Worm (Caenorhabditis elegans) whole organism, L4 larva: ENCODE measurements around the gene F14E5.8.
A peak's percentile ranks its signal among the peaks of the same experiment; 100 is the strongest.

Experiments used
- D1046.2 ChIP-seq: fragments of 200-800 bp; sonication (Bioruptor generic); IDR thresholded peaks from 2 replicates; pipeline ENCODE4 v1.3.6; 2022; ENCODE audit warnings: missing genetic modification characterization, missing compliant biosample characterization
- F37D6.2 ChIP-seq: sonication (generic microtip); optimal IDR thresholded peaks from 2 replicates; lab custom pipeline; 2016; ENCODE audit warnings: mild to moderate bottlenecking, missing genetic modification characterization, missing compliant biosample characterization
- F44E2.7 ChIP-seq: fragments of 200-800 bp; sonication (Bioruptor generic); IDR thresholded peaks from 2 replicates; pipeline ENCODE4 v2.1.2; 2022; ENCODE audit warnings: missing genetic modification characterization, missing compliant biosample characterization
- F49E8.2 ChIP-seq: sonication (generic microtip); optimal IDR thresholded peaks from 2 replicates; lab custom pipeline; 2016; ENCODE audit warnings: missing compliant biosample characterization, mild to moderate bottlenecking, missing genetic modification characterization, borderline replicate concordance
- R02D3.7 ChIP-seq: fragments of 150-350 bp; sonication (generic microtip); optimal IDR thresholded peaks from 3 replicates; lab custom pipeline; 2014; ENCODE audit warnings: missing biosample characterization, missing genetic modification characterization
- Y105C5A.15 ChIP-seq: fragments of 200-800 bp; sonication (Bioruptor generic); IDR thresholded peaks from 2 replicates; pipeline ENCODE4 v1.3.6; 2022; ENCODE audit warnings: missing genetic modification characterization, missing compliant biosample characterization
- Y5F2A.4 ChIP-seq: fragments of 200-800 bp; sonication (Bioruptor generic); optimal IDR thresholded peaks from 2 replicates; lab custom pipeline; 2018; ENCODE audit warnings: mild to moderate bottlenecking, missing genetic modification characterization, missing compliant biosample characterization
- ama-1 ChIP-seq: fragments of 150-350 bp; optimal IDR thresholded peaks from 2 replicates; lab custom pipeline; 2014; ENCODE audit warnings: inconsistent platforms, mixed read lengths
- ceh-44 ChIP-seq: fragments of 200-800 bp; sonication (Bioruptor generic); IDR thresholded peaks from 2 replicates; pipeline ENCODE4 v1.3.6; 2022; ENCODE audit warnings: missing genetic modification reagents, missing genetic modification characterization, missing compliant biosample characterization
- daf-12 ChIP-seq: fragments of 150-350 bp; optimal IDR thresholded peaks from 2 replicates; lab custom pipeline; 2014; ENCODE audit warnings: missing biosample characterization, missing genetic modification reagents, missing genetic modification characterization
- daf-16 ChIP-seq, 3 experiments: sonication (generic microtip); optimal IDR thresholded peaks; 2 replicates each; lab custom pipeline; 2016 to 2017; ENCODE audit warnings: missing genetic modification characterization in 3 of 3, missing genetic modification reagents in 3 of 3, mild to moderate bottlenecking in 2 of 3, missing compliant biosample characterization in 2 of 3, missing biosample characterization in 1 of 3, moderate library complexity in 1 of 3
- daf-8 ChIP-seq: fragments of 200-800 bp; sonication (Bioruptor generic); IDR thresholded peaks from 2 replicates; pipeline ENCODE4 v1.3.6; 2022; ENCODE audit warnings: missing genetic modification characterization, missing compliant biosample characterization
- dmd-6 ChIP-seq: fragments of 200-800 bp; sonication (Bioruptor generic); IDR thresholded peaks from 2 replicates; pipeline ENCODE4 v1.3.6; 2022; ENCODE audit warnings: missing genetic modification reagents, missing genetic modification characterization, missing compliant biosample characterization
- dmd-9 ChIP-seq: fragments of 200-800 bp; sonication (Bioruptor generic); IDR thresholded peaks from 2 replicates; pipeline ENCODE4 v1.3.6; 2022; ENCODE audit warnings: missing genetic modification reagents, missing genetic modification characterization, missing compliant biosample characterization
- dpl-1 ChIP-seq: fragments of 150-350 bp; optimal IDR thresholded peaks from 2 replicates; lab custom pipeline; 2014; ENCODE audit warnings: missing biosample characterization, missing genetic modification reagents, missing genetic modification characterization
- dve-1 ChIP-seq: sonication (generic microtip); optimal IDR thresholded peaks from 2 replicates; lab custom pipeline; 2017; ENCODE audit warnings: antibody characterized with exemption, mild to moderate bottlenecking, missing genetic modification characterization, missing compliant biosample characterization; ENCODE audit not compliant: insufficient read depth
- fkh-10 ChIP-seq: fragments of 150-350 bp; optimal IDR thresholded peaks from 2 replicates; lab custom pipeline; 2014; ENCODE audit warnings: missing biosample characterization, missing genetic modification reagents, missing genetic modification characterization
- hlh-11 ChIP-seq: fragments of 200-800 bp; sonication (Bioruptor generic); optimal IDR thresholded peaks from 2 replicates; lab custom pipeline; 2018; ENCODE audit warnings: mild to moderate bottlenecking, missing genetic modification characterization, missing compliant biosample characterization
- jun-1 ChIP-seq: fragments of 150-350 bp; optimal IDR thresholded peaks from 2 replicates; lab custom pipeline; 2014; ENCODE audit warnings: missing biosample characterization, missing genetic modification reagents, missing genetic modification characterization
- lin-15B ChIP-seq: fragments of 150-350 bp; sonication (generic microtip); optimal IDR thresholded peaks from 3 replicates; lab custom pipeline; 2014; ENCODE audit warnings: missing biosample characterization, missing genetic modification characterization
- lin-29 ChIP-seq: fragments of 200-800 bp; sonication (Bioruptor generic); IDR thresholded peaks from 2 replicates; pipeline ENCODE4 v1.3.6; 2022; ENCODE audit warnings: missing genetic modification reagents, missing genetic modification characterization, missing compliant biosample characterization
- lin-38 ChIP-seq: fragments of 200-800 bp; sonication (Bioruptor generic); IDR thresholded peaks from 2 replicates; pipeline ENCODE4 v1.3.6; 2022; ENCODE audit warnings: missing genetic modification reagents, missing genetic modification characterization, missing compliant biosample characterization
- lsy-2 ChIP-seq, 2 experiments: fragments of 150-350 bp in 1 of 2; sonication (generic microtip) in 1 of 2; optimal IDR thresholded peaks; 2 replicates each; lab custom pipeline; 2014 to 2017; ENCODE audit warnings: missing biosample characterization in 2 of 2, missing genetic modification characterization in 2 of 2
- madf-5 ChIP-seq, 2 experiments: fragments of 200-800 bp; sonication (Bioruptor generic); IDR thresholded peaks; 2 replicates each; pipeline ENCODE4 v1.3.6; 2022; ENCODE audit warnings: missing compliant biosample characterization in 2 of 2, missing genetic modification characterization in 2 of 2
- mdl-1 ChIP-seq, 2 experiments: fragments of 150-350 bp in 1 of 2; sonication (generic microtip) in 1 of 2; optimal IDR thresholded peaks; 2 replicates each; lab custom pipeline; 2014 to 2017; ENCODE audit warnings: missing biosample characterization in 2 of 2, missing genetic modification characterization in 2 of 2
- mxl-2 ChIP-seq: fragments of 200-800 bp; sonication (Bioruptor generic); conservative IDR thresholded peaks from 2 replicates; pipeline ENCODE4 v1.3.6; 2022; ENCODE audit warnings: missing genetic modification reagents, missing genetic modification characterization, missing compliant biosample characterization
- mxl-3 ChIP-seq: fragments of 200-800 bp; sonication (Bioruptor generic); optimal IDR thresholded peaks from 2 replicates; lab custom pipeline; 2018; ENCODE audit warnings: mild to moderate bottlenecking, missing genetic modification characterization, missing compliant biosample characterization
- nhr-102 ChIP-seq: sonication (generic microtip); optimal IDR thresholded peaks from 2 replicates; lab custom pipeline; 2016; ENCODE audit warnings: mild to moderate bottlenecking, missing genetic modification characterization, moderate library complexity, missing compliant biosample characterization
- nhr-41 ChIP-seq: fragments of 200-800 bp; sonication (Bioruptor generic); IDR thresholded peaks from 2 replicates; pipeline ENCODE4 v1.3.6; 2022; ENCODE audit warnings: missing genetic modification reagents, missing genetic modification characterization, missing compliant biosample characterization
- nhr-42 ChIP-seq: fragments of 200-800 bp; sonication (Bioruptor generic); IDR thresholded peaks from 2 replicates; pipeline ENCODE4 v1.3.6; 2022; ENCODE audit warnings: missing genetic modification characterization, missing compliant biosample characterization
- nhr-48 ChIP-seq: sonication (generic microtip); optimal IDR thresholded peaks from 2 replicates; lab custom pipeline; 2016; ENCODE audit warnings: mild to moderate bottlenecking, missing genetic modification characterization, missing compliant biosample characterization
- nhr-6 ChIP-seq: fragments of 150-350 bp; optimal IDR thresholded peaks from 2 replicates; lab custom pipeline; 2014; ENCODE audit warnings: missing biosample characterization, missing genetic modification characterization
- pqm-1 ChIP-seq: sonication (generic microtip); optimal IDR thresholded peaks from 2 replicates; lab custom pipeline; 2017; ENCODE audit warnings: missing biosample characterization, missing genetic modification characterization
- rbr-2 ChIP-seq: sonication (generic microtip); optimal IDR thresholded peaks from 2 replicates; lab custom pipeline; 2016; ENCODE audit warnings: missing genotype, missing genetic modification characterization, missing compliant biosample characterization
- saeg-2 ChIP-seq: fragments of 200-800 bp; sonication (Bioruptor generic); IDR thresholded peaks from 2 replicates; pipeline ENCODE4 v1.3.6; 2022; ENCODE audit warnings: missing genetic modification reagents, missing genetic modification characterization, missing compliant biosample characterization
- sdz-12 ChIP-seq: fragments of 200-800 bp; sonication (Bioruptor generic); optimal IDR thresholded peaks from 2 replicates; lab custom pipeline; 2018; ENCODE audit warnings: mild to moderate bottlenecking, missing genetic modification characterization, missing compliant biosample characterization
- set-16 ChIP-seq: fragments of 200-800 bp; sonication (Bioruptor generic); IDR thresholded peaks from 2 replicates; pipeline ENCODE4 v1.3.6; 2022; ENCODE audit warnings: missing genetic modification reagents, missing genetic modification characterization, missing compliant biosample characterization
- snpc-1.2 ChIP-seq: fragments of 200-800 bp; sonication (Bioruptor generic); IDR thresholded peaks from 2 replicates; pipeline ENCODE4 v1.3.6; 2022; ENCODE audit warnings: missing genetic modification reagents, missing genetic modification characterization, missing compliant biosample characterization
- spr-3 ChIP-seq: fragments of 200-800 bp; sonication (Bioruptor generic); optimal IDR thresholded peaks from 2 replicates; lab custom pipeline; 2018; ENCODE audit warnings: mild to moderate bottlenecking, missing genetic modification characterization, missing compliant biosample characterization
- tra-1 ChIP-seq: fragments of 200-800 bp; sonication (Bioruptor generic); IDR thresholded peaks from 2 replicates; pipeline ENCODE4 v1.3.6; 2022; ENCODE audit warnings: missing genetic modification reagents, missing genetic modification characterization, missing compliant biosample characterization
- unc-130 ChIP-seq: sonication (generic microtip); optimal IDR thresholded peaks from 2 replicates; lab custom pipeline; 2016; ENCODE audit warnings: missing genetic modification reagents, missing genetic modification characterization, missing compliant biosample characterization
- unc-39 ChIP-seq: sonication (generic microtip); optimal IDR thresholded peaks from 2 replicates; lab custom pipeline; 2017; ENCODE audit warnings: missing biosample characterization, missing genetic modification characterization
- unc-62 ChIP-seq, 3 experiments: fragments of 150-350 bp in 1 of 3; sonication (generic microtip); optimal IDR thresholded peaks in 2 of 3; peaks in 1 of 3; 1 replicate in 1 of 3; 2 replicates in 2 of 3; lab custom pipeline; 2014 to 2017; ENCODE audit warnings: missing biosample characterization in 3 of 3, missing genetic modification characterization in 3 of 3, missing genetic modification reagents in 3 of 3, missing genotype in 1 of 3
- ztf-11 ChIP-seq: fragments of 150-350 bp; optimal IDR thresholded peaks from 2 replicates; lab custom pipeline; 2014; ENCODE audit warnings: missing biosample characterization, missing genetic modification characterization

The F14E5.8 gene

ce11 chrII:8442176-8442575 lies 22.3 kb downstream of the F14E5.8 start (continued):
- no peak for TF ChIP-seq tra-1 (GFP tag; lab: Robert Waterston, UW)
- no peak for TF ChIP-seq mdl-1 (tag; optimal IDR thresholded peaks at IDR 0.05; lab: Kevin White, UChicago)
- peak; percentile 46 for TF ChIP-seq dve-1
- TF ChIP-seq nhr-102 (tag; lab: Kevin White, UChicago): no peak
- TF ChIP-seq dpl-1 (GFP tag; lab: Kevin White, UChicago): peak; percentile 57
- TF ChIP-seq rbr-2: peak; percentile 32
- TF ChIP-seq R02D3.7: no peak
- no peak for TF ChIP-seq nhr-41 (GFP tag; lab: Robert Waterston, UW)
- no peak for TF ChIP-seq nhr-6 (tag; lab: Kevin White, UChicago)
- TF ChIP-seq lsy-2 (tag; optimal IDR thresholded peaks at IDR 0.05; lab: Kevin White, UChicago): peak in 1 of 2 experiments; percentile 91
- no peak for TF ChIP-seq saeg-2 (GFP tag; lab: Robert Waterston, UW)
- no peak for TF ChIP-seq daf-8 (GFP tag; lab: Robert Waterston, UW)
- peak; percentile 9; the same call in 1 of the 2 replicates for TF ChIP-seq dmd-6 (GFP tag; lab: Robert Waterston, UW)
- no peak for TF ChIP-seq ztf-11 (tag; lab: Kevin White, UChicago)
- TF ChIP-seq unc-62 (GFP tag; optimal IDR thresholded peaks at IDR 0.05 in 1 of 2; lab: Kevin White, UChicago): no peak
- no peak for TF ChIP-seq unc-62 (tag; optimal IDR thresholded peaks at IDR 0.05; lab: Kevin White, UChicago)
- no peak for TF ChIP-seq spr-3 (GFP tag; lab: Kevin White, UChicago)
- no peak for TF ChIP-seq F37D6.2 (tag; lab: Kevin White, UChicago)
- TF ChIP-seq daf-16 (GFP tag; optimal IDR thresholded peaks at IDR 0.05; lab: Kevin White, UChicago): no peak
- TF ChIP-seq daf-16 (tag; optimal IDR thresholded peaks at IDR 0.05; lab: Kevin White, UChicago): no peak
- TF ChIP-seq Y5F2A.4: no peak
- TF ChIP-seq snpc-1.2: no peak
- TF ChIP-seq sdz-12: no peak
- TF ChIP-seq lin-15B (tag; lab: Kevin White, UChicago): no peak
- no peak for TF ChIP-seq ceh-44 (GFP tag; lab: Robert Waterston, UW)
- no peak for TF ChIP-seq fkh-10 (GFP tag; lab: Kevin White, UChicago)
- no peak for TF ChIP-seq pqm-1
- TF ChIP-seq Y105C5A.15 (GFP tag; lab: Robert Waterston, UW): no peak
- no peak for TF ChIP-seq jun-1 (tag; lab: Kevin White, UChicago)
- TF ChIP-seq ama-1 (lab: Kevin White, UChicago): no peak

ce11 chrII:8442717-8443223 lies 22.9 kb downstream of the F14E5.8 start, which contains the start of gene eif-3.G:
TSS of gene eif-3.G (plus strand) at chrII:8442767.
- TF ChIP-seq R02D3.7 (no peak), F44E2.7 (GFP tag; lab: Robert Waterston, UW) (no peak), unc-39 (tag; lab: Kevin White, UChicago) (no peak), unc-130 (GFP tag; lab: Kevin White, UChicago) (no peak), snpc-1.2 (0 out of 2 replicates have a peak, but pooled peaks have one; percentile 10), mxl-3 (GFP tag; lab: Kevin White, UChicago) (no peak), dmd-9 (GFP tag; lab: Robert Waterston, UW) (no peak)

- TF ChIP-seq madf-5 (GFP tag; IDR thresholded peaks at IDR 0.05; lab: Robert Waterston, UW): no peak
- TF ChIP-seq daf-12 (tag; lab: Kevin White, UChicago): no peak
- no peak for TF ChIP-seq D1046.2
- TF ChIP-seq mxl-2 (GFP tag; lab: Robert Waterston, UW): no peak
- no peak for TF ChIP-seq nhr-48 (tag; lab: Kevin White, UChicago)
- TF ChIP-seq hlh-11 (tag; lab: Kevin White, UChicago): no peak
- TF ChIP-seq lin-29: no peak
- TF ChIP-seq nhr-42 (GFP tag; lab: Robert Waterston, UW): no peak
- peak; percentile 38; the same call in 1 of the 2 replicates for TF ChIP-seq lin-38 (GFP tag; lab: Robert Waterston, UW)
- TF ChIP-seq set-16 (GFP tag; lab: Robert Waterston, UW): no peak
- peak; percentile 16 for TF ChIP-seq F49E8.2
- TF ChIP-seq, all 104 proteins: peak for 2
Measured at ce11 chrII:8444007-8444406, 24.1 kb downstream of the F14E5.8 start, which contains the start of gene evl-20. TSS of gene evl-20 (plus strand) at chrII:8444307.
